Fruit fly (Drosophila melanogaster) whole organism, embryonic: Measurements from ENCODE around the gene Pink1.
A peak's percentile ranks its signal among the peaks of the same experiment; 100 is the strongest.

Experiments used
- BEAF-32 ChIP-seq: fragments of 200-800 bp; sonication (Bioruptor generic); optimal IDR thresholded peaks from 3 replicates; lab custom pipeline; 2017; ENCODE audit warnings: missing biosample characterization, missing genetic modification characterization, mild to moderate bottlenecking, moderate library complexity, missing genetic modification reagents
- Bteb2 ChIP-seq: fragments of 200-800 bp; sonication (Bioruptor generic); optimal IDR thresholded peaks from 2 replicates; lab custom pipeline; 2016; ENCODE audit warnings: missing biosample characterization, missing genetic modification characterization
- CG10543 ChIP-seq: fragments of 200-800 bp; sonication (Bioruptor generic); optimal IDR thresholded peaks from 3 replicates; lab custom pipeline; 2017; ENCODE audit warnings: missing biosample characterization, mild to moderate bottlenecking, missing genetic modification characterization, moderate library complexity
- CG11560 ChIP-seq: fragments of 200-800 bp; sonication (Bioruptor generic); IDR thresholded peaks from 3 replicates; pipeline ENCODE4 v1.3.6; 2022; ENCODE audit warnings: missing biosample characterization, missing genetic modification characterization
- CG13287 ChIP-seq: fragments of 200-800 bp; sonication (Bioruptor generic); IDR thresholded peaks from 2 replicates; pipeline ENCODE4 v1.3.6; 2022; ENCODE audit warnings: missing biosample characterization, missing genetic modification characterization; ENCODE audit not compliant: partially characterized antibody
- CG13424 ChIP-seq: fragments of 200-800 bp; sonication (Bioruptor generic); optimal IDR thresholded peaks from 2 replicates; lab custom pipeline; 2019; ENCODE audit warnings: missing biosample characterization, mild to moderate bottlenecking, missing genetic modification characterization, moderate library complexity
- CG14860 ChIP-seq: fragments of 200-800 bp; sonication (Bioruptor generic); IDR thresholded peaks from 3 replicates; pipeline ENCODE4 v1.3.6; 2022; ENCODE audit warnings: missing biosample characterization, missing genetic modification characterization; ENCODE audit not compliant: partially characterized antibody
- CG17186 ChIP-seq: fragments of 200-800 bp; sonication (Bioruptor generic); optimal IDR thresholded peaks from 3 replicates; lab custom pipeline; 2017; ENCODE audit warnings: missing biosample characterization, missing genetic modification reagents, missing genetic modification characterization
- CG17359 ChIP-seq: fragments of 200-800 bp; sonication (Bioruptor generic); optimal IDR thresholded peaks from 3 replicates; lab custom pipeline; 2018; ENCODE audit warnings: missing biosample characterization, mild to moderate bottlenecking, missing genetic modification characterization, moderate library complexity
- CG18262 ChIP-seq: fragments of 200-800 bp; optimal IDR thresholded peaks from 3 replicates; lab custom pipeline; 2019; ENCODE audit warnings: missing biosample characterization, mild to moderate bottlenecking, missing genetic modification characterization, moderate library complexity
- CG34376 ChIP-seq: fragments of 200-800 bp; sonication (Bioruptor generic); optimal IDR thresholded peaks from 2 replicates; lab custom pipeline; 2018; ENCODE audit warnings: missing biosample characterization, mild to moderate bottlenecking, missing genetic modification characterization
- CG3838 ChIP-seq: fragments of 200-800 bp; sonication (Bioruptor generic); optimal IDR thresholded peaks from 3 replicates; lab custom pipeline; 2016; ENCODE audit warnings: missing biosample characterization, missing genetic modification characterization
- CG3847 ChIP-seq: fragments of 200-800 bp; sonication (Bioruptor generic); IDR thresholded peaks from 2 replicates; pipeline ENCODE4 v1.3.6; 2022; ENCODE audit warnings: missing biosample characterization, missing genetic modification characterization
- CG4730 ChIP-seq: fragments of 200-800 bp; sonication (Bioruptor generic); IDR thresholded peaks from 2 replicates; pipeline ENCODE4 v1.3.6; 2022; ENCODE audit warnings: missing biosample characterization, missing genetic modification characterization
- CG4854 ChIP-seq: fragments of 200-800 bp; sonication (Bioruptor generic); optimal IDR thresholded peaks from 2 replicates; lab custom pipeline; 2016; ENCODE audit warnings: missing biosample characterization, missing genetic modification characterization, inconsistent platforms
- CG8478 ChIP-seq: fragments of >200 bp; optimal IDR thresholded peaks from 2 replicates; lab custom pipeline; 2018
- D ChIP-seq, 2 experiments: fragments of 200-800 bp in 1 of 2; fragments of >200 bp in 1 of 2; sonication (Bioruptor generic) in 1 of 2; optimal IDR thresholded peaks; 2 replicates in 1 of 2; 3 replicates in 1 of 2; lab custom pipeline; 2017; ENCODE audit warnings: mild to moderate bottlenecking in 1 of 2, missing biosample characterization in 1 of 2, missing genetic modification characterization in 1 of 2, missing genetic modification reagents in 1 of 2
- Dad ChIP-seq: fragments of 200-800 bp; sonication (Bioruptor generic); optimal IDR thresholded peaks from 3 replicates; lab custom pipeline; 2016; ENCODE audit warnings: missing biosample characterization, missing genetic modification characterization
- Fer2 ChIP-seq: fragments of 200-800 bp; sonication (Bioruptor generic); optimal IDR thresholded peaks from 2 replicates; lab custom pipeline; 2018; ENCODE audit warnings: missing biosample characterization, mild to moderate bottlenecking, missing genetic modification characterization, moderate library complexity
- Fer3 ChIP-seq: fragments of 200-800 bp; sonication (Bioruptor generic); optimal IDR thresholded peaks from 2 replicates; lab custom pipeline; 2018; ENCODE audit warnings: missing biosample characterization, mild to moderate bottlenecking, missing genetic modification characterization, moderate library complexity
- HHEX ChIP-seq: fragments of 200-800 bp; sonication (Bioruptor generic); optimal IDR thresholded peaks from 3 replicates; lab custom pipeline; 2017; ENCODE audit warnings: missing biosample characterization, mild to moderate bottlenecking, missing genetic modification characterization, missing genetic modification reagents
- HLH3B ChIP-seq: fragments of 200-800 bp; sonication (Bioruptor generic); IDR thresholded peaks from 2 replicates; pipeline ENCODE4 v1.3.6; 2022; ENCODE audit warnings: missing biosample characterization, missing genetic modification characterization
- HLH4C ChIP-seq: fragments of 200-800 bp; sonication (Bioruptor generic); IDR thresholded peaks from 3 replicates; pipeline ENCODE4 v1.3.6; 2022; ENCODE audit warnings: missing biosample characterization, missing genetic modification characterization; ENCODE audit not compliant: partially characterized antibody
- Hey ChIP-seq: fragments of 200-800 bp; sonication (Bioruptor generic); optimal IDR thresholded peaks from 3 replicates; lab custom pipeline; 2018; ENCODE audit warnings: missing biosample characterization, mild to moderate bottlenecking, missing genetic modification characterization
- Hr3 ChIP-seq: fragments of 200-800 bp; sonication (Bioruptor generic); optimal IDR thresholded peaks from 3 replicates; lab custom pipeline; 2016; ENCODE audit warnings: missing biosample characterization, missing genetic modification characterization
- Hr51 ChIP-seq, 2 experiments: fragments of 200-800 bp; sonication (Bioruptor generic); optimal IDR thresholded peaks; 2 replicates in 1 of 2; 3 replicates in 1 of 2; lab custom pipeline; 2016 to 2018; ENCODE audit warnings: missing biosample characterization in 2 of 2, missing genetic modification characterization in 2 of 2, mild to moderate bottlenecking in 1 of 2, moderate library complexity in 1 of 2
- Sox100B ChIP-seq: fragments of 200-800 bp; sonication (Bioruptor generic); optimal IDR thresholded peaks from 3 replicates; lab custom pipeline; 2018; ENCODE audit warnings: missing biosample characterization, mild to moderate bottlenecking, missing genetic modification characterization
- Trl ChIP-seq, 3 experiments: fragments of >200 bp in 2 of 3; fragments of 200-800 bp in 1 of 3; sonication (Bioruptor generic) in 1 of 3; optimal IDR thresholded peaks; 2 replicates in 1 of 3; 3 replicates in 2 of 3; lab custom pipeline; 2016 to 2017; ENCODE audit warnings: missing biosample characterization in 1 of 3, missing genetic modification characterization in 1 of 3
- aop ChIP-seq: fragments of 200-800 bp; sonication (Bioruptor generic); IDR thresholded peaks from 2 replicates; pipeline ENCODE4 v1.3.6; 2022; ENCODE audit warnings: missing biosample characterization, missing genetic modification characterization
- ase ChIP-seq: fragments of 200-800 bp; sonication (Bioruptor generic); IDR thresholded peaks from 3 replicates; pipeline ENCODE4 v1.3.6; 2022; ENCODE audit warnings: missing biosample characterization, missing genetic modification characterization
- bab2 ChIP-seq: fragments of 200-800 bp; sonication (Bioruptor generic); optimal IDR thresholded peaks from 2 replicates; lab custom pipeline; 2016; ENCODE audit warnings: missing biosample characterization, missing genetic modification characterization
- br ChIP-seq: fragments of >200 bp; optimal IDR thresholded peaks from 2 replicates; lab custom pipeline; 2017
- dati ChIP-seq: fragments of 200-800 bp; sonication (Bioruptor generic); IDR thresholded peaks from 2 replicates; pipeline ENCODE4 v1.3.6; 2022; ENCODE audit warnings: missing biosample characterization, missing genetic modification characterization
- esg ChIP-seq: fragments of 200-800 bp; sonication (Bioruptor generic); conservative IDR thresholded peaks from 2 replicates; pipeline ENCODE4 v1.3.6; 2022; ENCODE audit warnings: missing biosample characterization, missing genetic modification characterization
- gro ChIP-seq: fragments of 200-800 bp; sonication (Bioruptor generic); optimal IDR thresholded peaks from 2 replicates; lab custom pipeline; 2016; ENCODE audit warnings: missing biosample characterization, missing genetic modification characterization
- insv ChIP-seq, 2 experiments: fragments of 200-800 bp; sonication (Bioruptor generic); optimal IDR thresholded peaks; 3 replicates each; lab custom pipeline; 2016 to 2018; ENCODE audit warnings: missing biosample characterization in 2 of 2, missing genetic modification characterization in 2 of 2
- lmd ChIP-seq: fragments of 200-800 bp; sonication (Bioruptor generic); IDR thresholded peaks from 2 replicates; pipeline ENCODE4 v1.3.6; 2022; ENCODE audit warnings: missing biosample characterization, missing genetic modification characterization
- maf-S ChIP-seq: fragments of 200-800 bp; sonication (Bioruptor generic); optimal IDR thresholded peaks from 2 replicates; lab custom pipeline; 2016; ENCODE audit warnings: missing biosample characterization, missing genetic modification characterization
- mld ChIP-seq: fragments of 200-800 bp; sonication (Bioruptor generic); IDR thresholded peaks from 3 replicates; pipeline ENCODE4 v1.3.6; 2022; ENCODE audit warnings: missing biosample characterization, missing genetic modification characterization; ENCODE audit not compliant: partially characterized antibody
- nerfin-1 ChIP-seq: fragments of 200-800 bp; sonication (Bioruptor generic); optimal IDR thresholded peaks from 3 replicates; lab custom pipeline; 2019; ENCODE audit warnings: missing biosample characterization, mild to moderate bottlenecking, missing genetic modification characterization, moderate library complexity
- nom ChIP-seq: fragments of 200-800 bp; sonication (Bioruptor generic); optimal IDR thresholded peaks from 2 replicates; lab custom pipeline; 2017; ENCODE audit warnings: missing biosample characterization, missing genetic modification characterization, mild to moderate bottlenecking, moderate library complexity, missing genetic modification reagents
- p53 ChIP-seq: fragments of 200-800 bp; sonication (Bioruptor generic); optimal IDR thresholded peaks from 2 replicates; lab custom pipeline; 2016; ENCODE audit warnings: missing biosample characterization, missing genetic modification characterization
- prd ChIP-seq, 3 experiments: fragments of >200 bp in 2 of 3; fragments of 200-800 bp in 1 of 3; sonication (Bioruptor generic) in 1 of 3; optimal IDR thresholded peaks in 2 of 3; IDR thresholded peaks in 1 of 3; 2 replicates in 2 of 3; 3 replicates in 1 of 3; pipeline versions ENCODE4 v1.3.6 to Lab custom; 2017 to 2022; ENCODE audit warnings: missing biosample characterization in 1 of 3, missing genetic modification characterization in 1 of 3
- repo ChIP-seq: fragments of 200-800 bp; sonication (Bioruptor generic); optimal IDR thresholded peaks from 2 replicates; lab custom pipeline; 2016; ENCODE audit warnings: missing biosample characterization, missing genetic modification characterization
- slbo ChIP-seq: fragments of 200-800 bp; sonication (Bioruptor generic); IDR thresholded peaks from 2 replicates; pipeline ENCODE4 v1.3.6; 2022; ENCODE audit warnings: missing biosample characterization, missing genetic modification characterization
- trh ChIP-seq: fragments of 200-800 bp; sonication (Bioruptor generic); optimal IDR thresholded peaks from 2 replicates; lab custom pipeline; 2016; ENCODE audit warnings: missing biosample characterization, missing genetic modification characterization
- wek ChIP-seq: fragments of 200-800 bp; sonication (Bioruptor generic); optimal IDR thresholded peaks from 3 replicates; lab custom pipeline; 2018; ENCODE audit warnings: missing biosample characterization, mild to moderate bottlenecking, missing genetic modification characterization, moderate library complexity

The Pink1 gene

DNA sequence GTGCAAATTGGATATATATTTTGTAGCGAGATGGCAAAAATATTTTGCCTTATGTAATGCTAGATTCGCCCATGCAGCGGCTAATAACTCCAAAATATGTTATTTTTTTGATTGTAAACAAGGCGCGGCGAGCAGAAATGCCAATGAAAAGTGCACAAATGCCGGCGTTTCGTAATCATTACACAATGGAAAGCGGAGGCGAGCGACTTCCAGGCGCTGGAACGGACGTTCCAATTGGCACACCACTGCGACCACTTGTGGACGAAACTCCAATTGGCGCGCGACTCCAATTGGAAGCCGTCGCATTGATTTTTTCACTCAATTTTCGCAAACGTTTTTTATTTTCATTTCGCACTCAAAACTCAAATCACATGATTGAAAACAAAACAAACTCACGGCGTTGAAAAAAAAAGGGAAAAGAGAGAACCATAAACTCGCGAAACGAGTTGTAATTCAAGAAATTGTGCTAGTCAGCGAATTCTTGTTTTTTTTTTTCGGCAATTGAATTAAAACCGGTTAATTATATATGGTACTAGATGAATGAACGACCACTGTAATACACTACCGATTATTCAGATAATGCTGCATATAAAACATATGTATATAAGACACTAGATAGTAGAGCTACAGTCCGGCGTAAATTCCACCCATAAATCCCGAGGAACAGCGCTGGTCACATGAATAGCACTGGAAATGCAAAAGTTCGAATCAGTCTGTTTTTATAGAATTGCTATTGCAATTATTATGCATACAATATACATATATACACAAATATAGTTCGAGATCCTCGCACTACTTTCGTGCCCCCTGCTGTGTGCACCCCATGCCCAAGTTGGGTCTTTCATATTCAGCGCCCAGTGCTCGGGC, 4.7 kb upstream of the Pink1 start, which contains the start of gene ND-ASHI (continued):
- TF ChIP-seq dati (GFP tag; lab: Robert Waterston, UW) (peak; percentile 89), Hey (tag; lab: Kevin White, UChicago) (no peak), CG17359 (tag; lab: Kevin White, UChicago) (peak; percentile 95), CG3847 (GFP tag; lab: Robert Waterston, UW) (peak; percentile 94), Trl (optimal IDR thresholded peaks at IDR 0.05; lab: Kevin White, UChicago) (no peak), Trl (GFP tag; optimal IDR thresholded peaks at IDR 0.05; lab: Kevin White, UChicago) (peak; percentile 90), CG14860 (GFP tag; lab: Robert Waterston, UW) (no peak), Fer3 (tag; lab: Kevin White, UChicago) (peak; percentile 96), p53 (GFP tag; lab: Kevin White, UChicago) (peak; percentile 48), CG13424 (tag; lab: Kevin White, UChicago) (peak; percentile 92), CG11560 (peak; percentile 89), br (lab: Kevin White, UChicago) (no peak), gro (GFP tag; lab: Kevin White, UChicago) (peak; percentile 97), prd (optimal IDR thresholded peaks at IDR 0.05; lab: Kevin White, UChicago) (no peak), prd (GFP tag; IDR thresholded peaks at IDR 0.05; lab: Robert Waterston, UW) (peak; percentile 96), HLH4C (GFP tag; lab: Robert Waterston, UW) (no peak), CG34376 (GFP tag; lab: Kevin White, UChicago) (peak; percentile 97), Bteb2 (GFP tag; lab: Kevin White, UChicago) (peak; percentile 93), Sox100B (peak; percentile 86), wek (peak; percentile 87), aop (GFP tag; lab: Robert Waterston, UW) (peak; percentile 54; the same call in 1 of the 2 replicates), HLH3B (GFP tag; lab: Robert Waterston, UW) (peak; percentile 95), slbo (peak; percentile 98), HHEX (GFP tag; lab: Kevin White, UChicago) (peak; percentile 96), maf-S (GFP tag; lab: Kevin White, UChicago) (peak; percentile 90), esg (GFP tag; lab: Robert Waterston, UW) (peak; percentile 89), Fer2 (tag; lab: Kevin White, UChicago) (peak; percentile 89), bab2 (GFP tag; lab: Kevin White, UChicago) (peak; percentile 93), ase (GFP tag; lab: Robert Waterston, UW) (peak; percentile 91), CG3838 (GFP tag; lab: Kevin White, UChicago) (peak; percentile 84), Hr51 (GFP tag; optimal IDR thresholded peaks at IDR 0.05; lab: Kevin White, UChicago) (peak; percentile 88 to 90), Hr3 (GFP tag; lab: Kevin White, UChicago) (peak; percentile 90), CG8478 (lab: Kevin White, UChicago) (no peak), CG10543 (GFP tag; lab: Kevin White, UChicago) (peak; percentile 96), Dad (GFP tag; lab: Kevin White, UChicago) (peak; percentile 90), CG4854 (GFP tag; lab: Kevin White, UChicago) (peak; percentile 93), CG13287 (no peak; the same call in 1 of the 2 replicates), CG4730 (GFP tag; lab: Robert Waterston, UW) (peak; percentile 90), CG18262 (tag; lab: Kevin White, UChicago) (peak; percentile 88), D (optimal IDR thresholded peaks at IDR 0.05; lab: Kevin White, UChicago) (no peak), D (GFP tag; optimal IDR thresholded peaks at IDR 0.05; lab: Kevin White, UChicago) (peak; percentile 88), lmd (GFP tag; lab: Robert Waterston, UW) (peak; percentile 96), mld (GFP tag; lab: Robert Waterston, UW) (no peak), nerfin-1 (peak; percentile 83), nom (GFP tag; lab: Kevin White, UChicago) (peak; percentile 96), trh (GFP tag; lab: Kevin White, UChicago) (peak; percentile 76), CG17186 (GFP tag; lab: Kevin White, UChicago) (peak; percentile 79), BEAF-32 (no peak), repo (GFP tag; lab: Kevin White, UChicago) (peak; percentile 86), insv (GFP tag; optimal IDR thresholded peaks at IDR 0.05; lab: Kevin White, UChicago) (peak; percentile 81 to 96)
